Fruit fly (Drosophila melanogaster) whole organism, embryonic: ENCODE data around the gene CG3119.

ENCODE experiments used
- Bgb ChIP-seq: fragments of 200-800 bp; sonication (Bioruptor generic); IDR thresholded peaks from 2 replicates; pipeline ENCODE4 v1.3.6; 2022; ENCODE audit warnings: missing biosample characterization, missing genetic modification characterization; ENCODE audit not compliant: partially characterized antibody
- CG10209 ChIP-seq: fragments of 200-800 bp; sonication (Bioruptor generic); optimal IDR thresholded peaks from 3 replicates; lab custom pipeline; 2017; ENCODE audit warnings: missing biosample characterization, mild to moderate bottlenecking, missing genetic modification characterization, missing genetic modification reagents
- CG10366 ChIP-seq: fragments of 200-800 bp; sonication (Bioruptor generic); IDR thresholded peaks from 2 replicates; pipeline ENCODE4 v1.3.6; 2022; ENCODE audit warnings: missing biosample characterization, missing genetic modification characterization
- CG10959 ChIP-seq: fragments of 200-800 bp; sonication (Bioruptor generic); IDR thresholded peaks from 2 replicates; pipeline ENCODE4 v1.3.6; 2022; ENCODE audit warnings: missing biosample characterization, missing genetic modification characterization
- CG13123 ChIP-seq: fragments of 200-800 bp; sonication (Bioruptor generic); optimal IDR thresholded peaks from 2 replicates; lab custom pipeline; 2016; ENCODE audit warnings: missing biosample characterization, missing genetic modification characterization
- CG13894 ChIP-seq: fragments of 200-800 bp; sonication (Bioruptor generic); optimal IDR thresholded peaks from 3 replicates; lab custom pipeline; 2018; ENCODE audit warnings: missing biosample characterization, mild to moderate bottlenecking, missing genetic modification characterization, moderate library complexity
- CG17186 ChIP-seq: fragments of 200-800 bp; sonication (Bioruptor generic); optimal IDR thresholded peaks from 3 replicates; lab custom pipeline; 2017; ENCODE audit warnings: missing biosample characterization, missing genetic modification reagents, missing genetic modification characterization
- CG17328 ChIP-seq: fragments of 200-800 bp; sonication (Bioruptor generic); IDR thresholded peaks from 2 replicates; pipeline ENCODE4 v1.3.6; 2022; ENCODE audit warnings: missing biosample characterization, missing genetic modification characterization
- CG1792 ChIP-seq: fragments of 200-800 bp; sonication (Bioruptor generic); optimal IDR thresholded peaks from 2 replicates; lab custom pipeline; 2016; ENCODE audit warnings: missing biosample characterization, missing genetic modification characterization
- CG18262 ChIP-seq: fragments of 200-800 bp; optimal IDR thresholded peaks from 3 replicates; lab custom pipeline; 2019; ENCODE audit warnings: missing biosample characterization, mild to moderate bottlenecking, missing genetic modification characterization, moderate library complexity
- CG3065 ChIP-seq: fragments of 200-800 bp; sonication (Bioruptor generic); optimal IDR thresholded peaks from 2 replicates; lab custom pipeline; 2016; ENCODE audit warnings: missing biosample characterization, missing genetic modification characterization
- CG3407 ChIP-seq: fragments of 200-800 bp; sonication (Bioruptor generic); optimal IDR thresholded peaks from 2 replicates; lab custom pipeline; 2018; ENCODE audit warnings: missing biosample characterization, mild to moderate bottlenecking, missing genetic modification characterization
- CG5245 ChIP-seq: fragments of 200-800 bp; sonication (Bioruptor generic); optimal IDR thresholded peaks from 3 replicates; lab custom pipeline; 2016; ENCODE audit warnings: missing biosample characterization, missing genetic modification characterization
- CG7271 ChIP-seq: fragments of 200-800 bp; sonication (Bioruptor generic); optimal IDR thresholded peaks from 2 replicates; lab custom pipeline; 2018; ENCODE audit warnings: missing biosample characterization, mild to moderate bottlenecking, missing genetic modification characterization, moderate library complexity
- CG7357 ChIP-seq: fragments of 200-800 bp; sonication (Bioruptor generic); IDR thresholded peaks from 3 replicates; pipeline ENCODE4 v1.3.6; 2022; ENCODE audit warnings: missing biosample characterization, missing genetic modification characterization
- CG7963 ChIP-seq: fragments of 200-800 bp; sonication (Bioruptor generic); IDR thresholded peaks from 3 replicates; pipeline ENCODE4 v1.3.6; 2022; ENCODE audit warnings: missing biosample characterization, missing genetic modification characterization; ENCODE audit not compliant: partially characterized antibody
- CG8388 ChIP-seq: fragments of 200-800 bp; sonication (Bioruptor generic); optimal IDR thresholded peaks from 2 replicates; lab custom pipeline; 2019; ENCODE audit warnings: missing biosample characterization, mild to moderate bottlenecking, missing genetic modification characterization, moderate library complexity
- Dbx ChIP-seq: fragments of 200-800 bp; sonication (Bioruptor generic); IDR thresholded peaks from 3 replicates; pipeline ENCODE4 v1.3.6; 2022; ENCODE audit warnings: missing biosample characterization, missing genetic modification characterization
- Fer3 ChIP-seq: fragments of 200-800 bp; sonication (Bioruptor generic); optimal IDR thresholded peaks from 2 replicates; lab custom pipeline; 2018; ENCODE audit warnings: missing biosample characterization, mild to moderate bottlenecking, missing genetic modification characterization, moderate library complexity
- H15 ChIP-seq: fragments of 200-800 bp; sonication (Bioruptor generic); IDR thresholded peaks from 3 replicates; pipeline ENCODE4 v1.3.6; 2022; ENCODE audit warnings: missing biosample characterization, missing genetic modification characterization
- HHEX ChIP-seq: fragments of 200-800 bp; sonication (Bioruptor generic); optimal IDR thresholded peaks from 3 replicates; lab custom pipeline; 2017; ENCODE audit warnings: missing biosample characterization, mild to moderate bottlenecking, missing genetic modification characterization, missing genetic modification reagents
- MBD-R2 ChIP-seq: fragments of 200-800 bp; sonication (Bioruptor generic); IDR thresholded peaks from 2 replicates; pipeline ENCODE4 v1.3.6; 2022; ENCODE audit warnings: missing biosample characterization, missing genetic modification characterization
- MESR4 ChIP-seq: fragments of 200-800 bp; sonication (Bioruptor generic); optimal IDR thresholded peaks from 2 replicates; lab custom pipeline; 2018; ENCODE audit warnings: missing biosample characterization, mild to moderate bottlenecking, missing genetic modification characterization, moderate library complexity
- NfI ChIP-seq: fragments of 200-800 bp; sonication (Bioruptor generic); optimal IDR thresholded peaks from 3 replicates; lab custom pipeline; 2018; ENCODE audit warnings: missing biosample characterization, mild to moderate bottlenecking, missing genetic modification characterization, moderate library complexity
- Sin3A ChIP-seq: fragments of >200 bp; optimal IDR thresholded peaks from 2 replicates; lab custom pipeline; 2018
- TFAM ChIP-seq: fragments of 200-800 bp; sonication (Bioruptor generic); optimal IDR thresholded peaks from 2 replicates; lab custom pipeline; 2017; ENCODE audit warnings: missing biosample characterization, missing genetic modification characterization, inconsistent platforms
- Usf ChIP-seq: fragments of 200-800 bp; sonication (Bioruptor generic); optimal IDR thresholded peaks from 2 replicates; lab custom pipeline; 2017; ENCODE audit warnings: missing genotype, missing biosample characterization, missing genetic modification characterization
- ac ChIP-seq: fragments of 200-800 bp; sonication (Bioruptor generic); optimal IDR thresholded peaks from 3 replicates; lab custom pipeline; 2017; ENCODE audit warnings: missing biosample characterization, mild to moderate bottlenecking, missing genetic modification characterization
- dan ChIP-seq: fragments of 200-800 bp; sonication (Bioruptor generic); IDR thresholded peaks from 2 replicates; pipeline ENCODE4 v1.3.6; 2022; ENCODE audit warnings: missing biosample characterization, missing genetic modification characterization
- disco-r ChIP-seq: fragments of 200-800 bp; sonication (Bioruptor generic); optimal IDR thresholded peaks from 2 replicates; lab custom pipeline; 2016; ENCODE audit warnings: missing biosample characterization, missing genetic modification characterization
- ems ChIP-seq: fragments of 200-800 bp; sonication (Bioruptor generic); optimal IDR thresholded peaks from 3 replicates; lab custom pipeline; 2016; ENCODE audit warnings: missing biosample characterization, missing genetic modification characterization
- en ChIP-seq: fragments of 200-800 bp; sonication (Bioruptor generic); optimal IDR thresholded peaks from 2 replicates; lab custom pipeline; 2016; ENCODE audit warnings: missing biosample characterization, missing genetic modification characterization
- grau ChIP-seq: fragments of 200-800 bp; optimal IDR thresholded peaks from 3 replicates; lab custom pipeline; 2019; ENCODE audit warnings: missing biosample characterization, mild to moderate bottlenecking, missing genetic modification characterization, moderate library complexity
- gsb ChIP-seq: fragments of 200-800 bp; sonication (Bioruptor generic); IDR thresholded peaks from 2 replicates; pipeline ENCODE4 v1.3.6; 2022; ENCODE audit warnings: missing biosample characterization, missing genetic modification characterization
- kay ChIP-seq: fragments of 200-800 bp; sonication (Bioruptor generic); optimal IDR thresholded peaks from 2 replicates; lab custom pipeline; 2016; ENCODE audit warnings: missing biosample characterization, missing genetic modification characterization
- mirr ChIP-seq: fragments of 200-800 bp; sonication (Bioruptor generic); optimal IDR thresholded peaks from 3 replicates; lab custom pipeline; 2018; ENCODE audit warnings: missing biosample characterization, mild to moderate bottlenecking, missing genetic modification characterization
- oc ChIP-seq: fragments of 200-800 bp; sonication (Bioruptor generic); optimal IDR thresholded peaks from 2 replicates; lab custom pipeline; 2018; ENCODE audit warnings: missing biosample characterization, mild to moderate bottlenecking, missing genetic modification characterization, moderate library complexity
- odd ChIP-seq: fragments of 200-800 bp; sonication (Bioruptor generic); optimal IDR thresholded peaks from 2 replicates; lab custom pipeline; 2017; ENCODE audit warnings: missing biosample characterization, mild to moderate bottlenecking, missing genetic modification characterization
- prd ChIP-seq, 3 experiments: fragments of >200 bp in 2 of 3; fragments of 200-800 bp in 1 of 3; sonication (Bioruptor generic) in 1 of 3; optimal IDR thresholded peaks in 2 of 3; IDR thresholded peaks in 1 of 3; 2 replicates in 2 of 3; 3 replicates in 1 of 3; pipeline versions ENCODE4 v1.3.6 to Lab custom; 2017 to 2022; ENCODE audit warnings: missing biosample characterization in 1 of 3, missing genetic modification characterization in 1 of 3
- pzg ChIP-seq: fragments of 200-800 bp; sonication (Bioruptor generic); optimal IDR thresholded peaks from 3 replicates; lab custom pipeline; 2018; ENCODE audit warnings: missing biosample characterization, mild to moderate bottlenecking, missing genetic modification characterization, moderate library complexity
- repo ChIP-seq: fragments of 200-800 bp; sonication (Bioruptor generic); optimal IDR thresholded peaks from 2 replicates; lab custom pipeline; 2016; ENCODE audit warnings: missing biosample characterization, missing genetic modification characterization
- rib ChIP-seq: fragments of 200-800 bp; sonication (Bioruptor generic); IDR thresholded peaks from 2 replicates; pipeline ENCODE4 v1.3.6; 2022; ENCODE audit warnings: missing biosample characterization, missing genetic modification characterization
- schlank ChIP-seq: fragments of 200-800 bp; sonication (Bioruptor generic); optimal IDR thresholded peaks from 2 replicates; lab custom pipeline; 2018; ENCODE audit warnings: missing biosample characterization, mild to moderate bottlenecking, missing genetic modification characterization
- slbo ChIP-seq: fragments of 200-800 bp; sonication (Bioruptor generic); IDR thresholded peaks from 2 replicates; pipeline ENCODE4 v1.3.6; 2022; ENCODE audit warnings: missing biosample characterization, missing genetic modification characterization
- so ChIP-seq: fragments of 200-800 bp; sonication (Bioruptor generic); IDR thresholded peaks from 3 replicates; pipeline ENCODE4 v1.3.6; 2022; ENCODE audit warnings: missing biosample characterization, missing genetic modification characterization
- sr ChIP-seq: fragments of 200-800 bp; sonication (Bioruptor generic); IDR thresholded peaks from 3 replicates; pipeline ENCODE4 v1.3.6; 2022; ENCODE audit warnings: missing biosample characterization, missing genetic modification characterization
- vvl ChIP-seq: fragments of 200-800 bp; sonication (Bioruptor generic); IDR thresholded peaks from 2 replicates; pipeline ENCODE4 v1.3.6; 2022; ENCODE audit warnings: missing biosample characterization, missing genetic modification characterization
- z ChIP-seq: fragments of 200-800 bp; sonication (Bioruptor generic); IDR thresholded peaks from 3 replicates; pipeline ENCODE4 v1.3.6; 2022; ENCODE audit warnings: missing biosample characterization, missing genetic modification characterization
- zfh2 ChIP-seq: fragments of 200-800 bp; sonication (Bioruptor generic); optimal IDR thresholded peaks from 2 replicates; lab custom pipeline; 2016; ENCODE audit warnings: missing biosample characterization, missing genetic modification characterization

Gene CG3119

dm6 chr2L:2884683-2885502, 47.3 kb upstream of the CG3119 start (continued):
- peak; percentile 30 for TF ChIP-seq ems (GFP tag; lab: Kevin White, UChicago)
- no peak for TF ChIP-seq TFAM (GFP tag; lab: Kevin White, UChicago)
- no peak for TF ChIP-seq CG10209 (GFP tag; lab: Kevin White, UChicago)
- 0 out of 2 replicates have a peak, but pooled peaks have one; percentile 45 for TF ChIP-seq gsb (GFP tag; lab: Robert Waterston, UW)
- no peak for TF ChIP-seq odd
- peak; percentile 59 for TF ChIP-seq Bgb
- TF ChIP-seq CG7271 (tag; lab: Kevin White, UChicago) = no peak
- TF ChIP-seq rib (GFP tag; lab: Robert Waterston, UW) = peak; percentile 76
- TF ChIP-seq CG18262 = no peak
- TF ChIP-seq kay = no peak
- peak; percentile 81 for TF ChIP-seq ac (GFP tag; lab: Kevin White, UChicago)
- peak; percentile 60 for TF ChIP-seq mirr (GFP tag; lab: Kevin White, UChicago)
- TF ChIP-seq zfh2 (GFP tag; lab: Kevin White, UChicago) = peak; percentile 11
- no peak for TF ChIP-seq Sin3A
- no peak for TF ChIP-seq schlank (tag; lab: Kevin White, UChicago)
- peak; percentile 42 for TF ChIP-seq CG10959
- TF ChIP-seq repo (GFP tag; lab: Kevin White, UChicago) = peak; percentile 47
- no peak for TF ChIP-seq CG5245 (GFP tag; lab: Kevin White, UChicago)
- no peak for TF ChIP-seq H15 (GFP tag; lab: Robert Waterston, UW)
- no peak for TF ChIP-seq Usf
- no peak for TF ChIP-seq CG7963 (GFP tag; lab: Robert Waterston, UW)
- TF ChIP-seq so (GFP tag; lab: Robert Waterston, UW) = no peak
- peak; percentile 96 for TF ChIP-seq sr (GFP tag; lab: Robert Waterston, UW)
- peak; percentile 58 for TF ChIP-seq slbo (GFP tag; lab: Robert Waterston, UW)
- TF ChIP-seq MESR4 (GFP tag; lab: Kevin White, UChicago) = peak; percentile 41
- peak; percentile 58 for TF ChIP-seq HHEX
- TF ChIP-seq vvl (GFP tag; lab: Robert Waterston, UW) = peak; percentile 68
- TF ChIP-seq CG17186 (GFP tag; lab: Kevin White, UChicago) = peak; percentile 84
- TF ChIP-seq CG1792 (GFP tag; lab: Kevin White, UChicago) = no peak
- peak; percentile 4 for TF ChIP-seq CG8388 (GFP tag; lab: Kevin White, UChicago)
- TF ChIP-seq CG10366 = peak; percentile 16; the same call in 1 of the 2 replicates
- TF ChIP-seq Fer3 = peak; percentile 42
- no peak for TF ChIP-seq dan (GFP tag; lab: Robert Waterston, UW)
- peak; percentile 69 for TF ChIP-seq Dbx
- 0 out of 3 replicates have a peak, but pooled peaks have one; percentile 25 for TF ChIP-seq z (GFP tag; lab: Robert Waterston, UW)
- TF ChIP-seq oc (tag; lab: Kevin White, UChicago) = peak; percentile 66
- TF ChIP-seq disco-r (GFP tag; lab: Kevin White, UChicago) = no peak
- peak; percentile 74 for TF ChIP-seq MBD-R2 (GFP tag; lab: Robert Waterston, UW)
- TF ChIP-seq pzg (GFP tag; lab: Kevin White, UChicago) = peak; percentile 92
- no peak for TF ChIP-seq CG3407
- no peak for TF ChIP-seq en (GFP tag; lab: Kevin White, UChicago)
- TF ChIP-seq CG3065 = no peak
- no peak for TF ChIP-seq prd (optimal IDR thresholded peaks at IDR 0.05; lab: Kevin White, UChicago)
- TF ChIP-seq prd (GFP tag; IDR thresholded peaks at IDR 0.05; lab: Robert Waterston, UW) = peak; percentile 53
- TF ChIP-seq NfI (GFP tag; lab: Kevin White, UChicago) = peak; percentile 62
- no peak for TF ChIP-seq CG7357 (GFP tag; lab: Robert Waterston, UW)
- TF ChIP-seq CG13123 (GFP tag; lab: Kevin White, UChicago) = no peak
- peak; percentile 28; the same call in 1 of the 2 replicates for TF ChIP-seq CG17328 (GFP tag; lab: Robert Waterston, UW)
- peak; percentile 84 for TF ChIP-seq CG13894
- peak; percentile 42 for TF ChIP-seq grau (tag; lab: Kevin White, UChicago)
